Worm (Caenorhabditis elegans): Measurements from ENCODE around the gene str-178.

DNA sequence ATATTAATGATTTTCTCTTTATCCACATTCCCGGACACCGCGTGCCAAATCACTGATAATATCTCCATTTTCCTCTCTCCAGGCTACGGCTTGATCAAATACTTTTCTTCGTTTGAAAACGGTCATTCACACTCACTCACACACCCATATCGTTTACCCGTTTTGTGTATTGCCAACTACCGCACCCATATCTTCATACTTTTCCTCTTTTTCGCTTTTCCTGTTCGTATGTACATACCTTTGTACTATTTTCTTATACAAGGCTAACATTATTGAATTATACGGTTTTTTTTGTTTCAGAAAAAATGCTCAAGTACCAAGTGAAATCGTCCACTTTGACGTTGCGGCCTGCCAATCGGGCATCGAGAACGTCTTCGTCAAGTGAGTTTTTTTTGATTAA lies 48.4 kb downstream of the str-178 start, which contains the start of gene W05B10.4:
- TF ChIP-seq aly-1 (tag; optimal IDR thresholded peaks at IDR 0.05) (no peak), F13C5.2 (tag; optimal IDR thresholded peaks at IDR 0.05) (no peak), hnd-1 (tag; optimal IDR thresholded peaks at IDR 0.05) (no peak), ets-7 (tag; optimal IDR thresholded peaks at IDR 0.05) (no peak), tbx-11 (GFP tag; IDR thresholded peaks at IDR 0.05) (no peak)
